Worm (Caenorhabditis elegans) whole organism, L2 larva: ENCODE data around the gene T01C8.2.

ENCODE experiments used
- C34F6.9 ChIP-seq: fragments of 150-350 bp; optimal IDR thresholded peaks from 2 replicates; lab custom pipeline; 2014; ENCODE audit warnings: missing biosample characterization, missing genetic modification characterization
- F13H6.1 ChIP-seq: sonication (generic microtip); optimal IDR thresholded peaks from 2 replicates; lab custom pipeline; 2016; ENCODE audit warnings: missing genetic modification characterization, missing compliant biosample characterization
- R02D3.7 ChIP-seq: fragments of 150-350 bp; optimal IDR thresholded peaks from 2 replicates; lab custom pipeline; 2014; ENCODE audit warnings: missing biosample characterization, missing genetic modification characterization
- ZK546.5 ChIP-seq: sonication (generic microtip); optimal IDR thresholded peaks from 2 replicates; lab custom pipeline; 2017; ENCODE audit warnings: missing biosample characterization, missing genetic modification characterization
- alr-1 ChIP-seq: fragments of 150-350 bp; optimal IDR thresholded peaks from 2 replicates; lab custom pipeline; 2014; ENCODE audit warnings: missing biosample characterization, missing genetic modification characterization
- ceh-16 ChIP-seq: fragments of 150-350 bp; optimal IDR thresholded peaks from 2 replicates; lab custom pipeline; 2014; ENCODE audit warnings: missing biosample characterization, missing genetic modification characterization
- ceh-82 ChIP-seq: fragments of 150-350 bp; optimal IDR thresholded peaks from 2 replicates; lab custom pipeline; 2014; ENCODE audit warnings: missing biosample characterization, missing genetic modification characterization
- crh-2 ChIP-seq: sonication (generic microtip); optimal IDR thresholded peaks from 2 replicates; lab custom pipeline; 2017; ENCODE audit warnings: missing biosample characterization, missing genetic modification characterization
- dmd-4 ChIP-seq: sonication (generic microtip); optimal IDR thresholded peaks from 2 replicates; lab custom pipeline; 2017; ENCODE audit warnings: missing biosample characterization, missing genetic modification characterization
- egl-27 ChIP-seq: sonication (generic microtip); optimal IDR thresholded peaks from 3 replicates; lab custom pipeline; 2017; ENCODE audit warnings: missing biosample characterization, missing genetic modification reagents, missing genetic modification characterization
- elt-1 ChIP-seq: fragments of 150-350 bp; optimal IDR thresholded peaks from 2 replicates; lab custom pipeline; 2014; ENCODE audit warnings: missing biosample characterization, missing genetic modification characterization
- elt-3 ChIP-seq: sonication (generic microtip); optimal IDR thresholded peaks from 2 replicates; lab custom pipeline; 2017; ENCODE audit warnings: missing biosample characterization, missing genetic modification characterization
- lin-11 ChIP-seq: fragments of 150-350 bp; sonication (generic microtip); optimal IDR thresholded peaks from 2 replicates; lab custom pipeline; 2014; ENCODE audit warnings: missing biosample characterization, missing genetic modification characterization, inconsistent platforms, mixed read lengths
- lin-13 ChIP-seq: fragments of 150-350 bp; optimal IDR thresholded peaks from 2 replicates; lab custom pipeline; 2014; ENCODE audit warnings: missing biosample characterization, missing genetic modification reagents, missing genetic modification characterization
- lin-39 ChIP-seq: fragments of 150-350 bp; optimal IDR thresholded peaks from 2 replicates; lab custom pipeline; 2014; ENCODE audit warnings: missing biosample characterization, missing genetic modification reagents, missing genetic modification characterization
- nhr-10 ChIP-seq: sonication (generic microtip); optimal IDR thresholded peaks from 2 replicates; lab custom pipeline; 2017; ENCODE audit warnings: missing biosample characterization, missing genetic modification characterization
- nhr-11 ChIP-seq: fragments of 150-350 bp; optimal IDR thresholded peaks from 2 replicates; lab custom pipeline; 2014; ENCODE audit warnings: missing biosample characterization, missing genetic modification characterization
- nhr-12 ChIP-seq: fragments of 150-350 bp; optimal IDR thresholded peaks from 2 replicates; lab custom pipeline; 2014; ENCODE audit warnings: missing biosample characterization, missing genetic modification characterization
- nhr-129 ChIP-seq: fragments of 150-350 bp; optimal IDR thresholded peaks from 2 replicates; lab custom pipeline; 2014; ENCODE audit warnings: missing biosample characterization, missing genetic modification characterization
- nhr-23 ChIP-seq: fragments of 150-350 bp; optimal IDR thresholded peaks from 2 replicates; lab custom pipeline; 2014; ENCODE audit warnings: missing biosample characterization, missing genetic modification reagents, missing genetic modification characterization
- nhr-25 ChIP-seq: fragments of 150-350 bp; sonication (generic microtip); optimal IDR thresholded peaks from 3 replicates; lab custom pipeline; 2014; ENCODE audit warnings: missing biosample characterization, missing genetic modification characterization
- nhr-6 ChIP-seq: fragments of 150-350 bp; optimal IDR thresholded peaks from 2 replicates; lab custom pipeline; 2014; ENCODE audit warnings: missing biosample characterization, missing genetic modification characterization
- peb-1 ChIP-seq: fragments of 150-350 bp; optimal IDR thresholded peaks from 2 replicates; lab custom pipeline; 2014; ENCODE audit warnings: missing biosample characterization, missing genetic modification characterization
- sem-4 ChIP-seq: fragments of 150-350 bp; optimal IDR thresholded peaks from 2 replicates; lab custom pipeline; 2014; ENCODE audit warnings: missing biosample characterization, missing genetic modification reagents, missing genetic modification characterization
- skn-1 ChIP-seq: sonication (generic microtip); optimal IDR thresholded peaks from 2 replicates; lab custom pipeline; 2017; ENCODE audit warnings: missing biosample characterization, missing genetic modification characterization
- sma-3 ChIP-seq: sonication (generic microtip); optimal IDR thresholded peaks from 2 replicates; lab custom pipeline; 2016; ENCODE audit warnings: missing genetic modification reagents, missing genetic modification characterization, missing compliant biosample characterization
- sma-9 ChIP-seq, 2 experiments: fragments of 150-350 bp in 1 of 2; sonication (generic microtip) in 1 of 2; optimal IDR thresholded peaks; 2 replicates each; lab custom pipeline; 2014 to 2016; ENCODE audit warnings: missing genetic modification characterization in 2 of 2, mild to moderate bottlenecking in 1 of 2, missing biosample characterization in 1 of 2, missing compliant biosample characterization in 1 of 2, missing genetic modification reagents in 1 of 2, moderate library complexity in 1 of 2
- unc-55 ChIP-seq: fragments of 150-350 bp; sonication (generic microtip); optimal IDR thresholded peaks from 3 replicates; lab custom pipeline; 2014; ENCODE audit warnings: missing biosample characterization, missing genetic modification reagents, missing genetic modification characterization
- unc-62 ChIP-seq: fragments of 150-350 bp; optimal IDR thresholded peaks from 2 replicates; lab custom pipeline; 2014; ENCODE audit warnings: missing biosample characterization, missing genetic modification reagents, missing genetic modification characterization
- zag-1 ChIP-seq: fragments of 150-350 bp; optimal IDR thresholded peaks from 2 replicates; lab custom pipeline; 2014; ENCODE audit warnings: missing biosample characterization, missing genetic modification characterization
- ztf-1 ChIP-seq: fragments of 200-800 bp; sonication (Bioruptor generic); conservative IDR thresholded peaks from 2 replicates; pipeline ENCODE4 v1.3.6; 2022; ENCODE audit warnings: missing genetic modification characterization, missing compliant biosample characterization
- ztf-11 ChIP-seq: sonication (generic microtip); optimal IDR thresholded peaks from 2 replicates; lab custom pipeline; 2017; ENCODE audit warnings: missing biosample characterization, missing genetic modification characterization
- ztf-4 ChIP-seq: fragments of 150-350 bp; optimal IDR thresholded peaks from 2 replicates; lab custom pipeline; 2014; ENCODE audit warnings: missing biosample characterization, missing genetic modification characterization

T01C8.2 gene

DNA sequence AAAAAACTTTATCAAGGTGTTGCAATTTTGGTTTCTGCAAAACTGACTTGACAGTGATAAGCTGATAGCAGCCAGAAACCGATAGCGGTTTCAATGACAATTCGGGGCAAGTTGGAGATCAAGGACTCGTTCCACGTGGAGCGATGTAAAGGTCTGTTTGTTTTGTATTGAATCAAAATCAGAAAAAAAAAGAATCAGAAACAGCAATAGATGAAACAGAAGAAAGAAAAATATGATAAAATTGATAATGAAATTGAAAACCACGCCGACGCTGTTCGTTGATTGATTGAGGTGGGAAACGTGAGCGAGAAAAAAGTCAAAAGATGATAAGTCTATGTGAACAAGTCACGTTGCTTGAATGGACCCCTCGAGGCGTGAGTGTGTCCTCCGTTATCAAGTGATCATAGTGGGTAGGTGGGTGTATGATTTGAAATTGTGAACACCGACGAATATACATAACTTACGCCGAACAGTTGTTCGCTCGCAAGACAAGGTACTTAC, 10.9 kb upstream of the T01C8.2 start (continued):
- TF ChIP-seq zag-1 (tag; lab: Kevin White, UChicago), result no peak
- TF ChIP-seq alr-1, result no peak
- TF ChIP-seq unc-55 (GFP tag; lab: Kevin White, UChicago), result no peak
- no peak for TF ChIP-seq nhr-11 (tag; lab: Kevin White, UChicago)
- no peak for TF ChIP-seq nhr-23
- no peak for TF ChIP-seq lin-11 (tag; lab: Kevin White, UChicago)
- no peak for TF ChIP-seq skn-1 (tag; lab: Kevin White, UChicago)
- no peak for TF ChIP-seq egl-27 (tag; lab: Kevin White, UChicago)
- TF ChIP-seq elt-3 (tag; lab: Kevin White, UChicago), result no peak
- TF ChIP-seq dmd-4, result no peak
- TF ChIP-seq, all 48 proteins: peak for 9

DNA sequence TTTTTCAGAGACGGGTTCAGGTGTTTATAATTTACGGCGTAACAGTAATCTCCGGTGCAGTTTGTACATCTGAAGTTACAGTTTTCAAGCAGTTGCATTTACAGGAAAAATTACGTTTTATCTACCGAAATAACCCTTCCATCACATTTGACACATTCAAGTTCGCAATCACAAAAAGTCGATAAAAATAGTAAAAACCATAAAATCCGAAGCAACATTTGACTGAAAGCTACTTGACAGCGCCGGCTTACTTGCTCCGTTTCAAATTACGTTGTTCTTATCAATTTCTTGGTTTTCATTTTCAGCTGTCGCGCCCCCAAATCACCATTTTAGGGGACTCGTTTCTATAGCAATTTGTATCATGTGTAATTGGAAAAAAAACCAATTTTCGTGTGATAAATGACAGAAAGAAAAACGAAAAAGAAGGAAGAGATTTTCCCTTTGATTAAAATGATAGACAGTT, 3.4 kb upstream of the T01C8.2 start, which contains the start of gene T01C8.3:
Gene T01C8.3, minus strand, starts transcription at position 413 of the 463 bp plus-strand sequence.
- TF ChIP-seq zag-1 (tag; lab: Kevin White, UChicago) (no peak), elt-1 (tag; lab: Kevin White, UChicago) (no peak), skn-1 (tag; lab: Kevin White, UChicago) (no peak), ztf-1 (no peak), ceh-16 (tag; lab: Kevin White, UChicago) (no peak), ztf-4 (no peak), ztf-11 (tag; lab: Kevin White, UChicago) (no peak)

DNA sequence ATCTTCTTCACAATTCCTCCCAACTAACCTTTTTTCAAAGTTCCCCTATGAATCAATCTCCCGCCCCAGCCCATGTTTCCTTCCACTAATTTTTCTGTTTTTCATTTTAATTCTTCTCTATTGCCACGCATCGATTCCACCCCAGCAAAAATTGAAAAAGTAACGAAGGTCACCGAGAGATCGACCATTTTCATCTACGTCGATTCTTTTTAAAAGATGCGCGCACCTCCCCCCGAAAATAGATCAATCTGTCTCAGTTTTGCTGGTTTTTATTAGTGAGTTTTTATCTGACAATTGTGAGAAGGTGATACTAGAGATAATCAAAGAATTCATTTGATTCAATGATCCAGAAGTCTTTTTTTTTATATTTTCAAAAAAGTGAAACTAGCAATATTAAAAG, 2.2 kb upstream of the T01C8.2 start:
- TF ChIP-seq alr-1, result no peak
- TF ChIP-seq crh-2, result peak; percentile 19
- TF ChIP-seq nhr-25 (tag; lab: Kevin White, UChicago), result peak; percentile 14
- peak; percentile 17 for TF ChIP-seq sma-9 (GFP tag; optimal IDR thresholded peaks at IDR 0.05; lab: Kevin White, UChicago)
- TF ChIP-seq sma-9 (tag; optimal IDR thresholded peaks at IDR 0.05; lab: Kevin White, UChicago), result no peak
- TF ChIP-seq, all 48 proteins: peak for 3

ce11 chrX:16787152-16787551, 914 bp downstream of the T01C8.2 start:
- TF ChIP-seq sma-3 (GFP tag; lab: Kevin White, UChicago) (no peak), nhr-25 (tag; lab: Kevin White, UChicago) (no peak), nhr-11 (tag; lab: Kevin White, UChicago) (no peak), ztf-11 (tag; lab: Kevin White, UChicago) (no peak), nhr-23 (no peak), zag-1 (tag; lab: Kevin White, UChicago) (no peak), unc-55 (GFP tag; lab: Kevin White, UChicago) (no peak), ZK546.5 (tag; lab: Kevin White, UChicago) (no peak), lin-39 (no peak), unc-62 (GFP tag; lab: Kevin White, UChicago) (no peak), nhr-10 (tag; lab: Kevin White, UChicago) (no peak), F13H6.1 (tag; lab: Kevin White, UChicago) (no peak), nhr-129 (tag; lab: Kevin White, UChicago) (no peak), dmd-4 (no peak), elt-1 (tag; lab: Kevin White, UChicago) (no peak), ztf-1 (no peak)

ce11 chrX:16792700-16793176, 6.5 kb downstream of the T01C8.2 start, which contains the start of gene got-1.2:
Gene got-1.2 (minus strand): TSS chrX:16793126.
- TF ChIP-seq sem-4 (tag; lab: Kevin White, UChicago) (no peak), ceh-16 (tag; lab: Kevin White, UChicago) (no peak), dmd-4 (no peak), ztf-11 (tag; lab: Kevin White, UChicago) (no peak), R02D3.7 (no peak), ztf-4 (no peak), lin-13 (no peak), nhr-10 (tag; lab: Kevin White, UChicago) (no peak), nhr-6 (no peak), nhr-12 (tag; lab: Kevin White, UChicago) (no peak), peb-1 (tag; lab: Kevin White, UChicago) (no peak), ceh-82 (tag; lab: Kevin White, UChicago) (no peak), nhr-25 (tag; lab: Kevin White, UChicago) (no peak), C34F6.9 (tag; lab: Kevin White, UChicago) (no peak), sma-9 (GFP tag; optimal IDR thresholded peaks at IDR 0.05; lab: Kevin White, UChicago) (no peak), sma-9 (tag; optimal IDR thresholded peaks at IDR 0.05; lab: Kevin White, UChicago) (no peak), elt-3 (tag; lab: Kevin White, UChicago) (no peak)
